Worm (Caenorhabditis elegans) whole organism, L3 larva: ENCODE measurements around the gene K07F5.15.
A peak's percentile ranks its signal among the peaks of the same experiment; 100 is the strongest.

Experiments used
- R02D3.7 ChIP-seq: fragments of 150-350 bp; optimal IDR thresholded peaks from 2 replicates; lab custom pipeline; 2014; ENCODE audit warnings: missing biosample characterization, missing genetic modification characterization
- aly-2 ChIP-seq: fragments of 150-350 bp; optimal IDR thresholded peaks from 2 replicates; lab custom pipeline; 2014; ENCODE audit warnings: missing biosample characterization, missing genetic modification characterization
- ceh-9 ChIP-seq: sonication (generic microtip); optimal IDR thresholded peaks from 2 replicates; lab custom pipeline; 2018; ENCODE audit warnings: missing biosample characterization, missing genetic modification characterization
- hmg-11 ChIP-seq: sonication (generic microtip); optimal IDR thresholded peaks from 2 replicates; lab custom pipeline; 2016; ENCODE audit warnings: missing genetic modification characterization, missing compliant biosample characterization
- jun-1 ChIP-seq: fragments of 150-350 bp; optimal IDR thresholded peaks from 2 replicates; lab custom pipeline; 2014; ENCODE audit warnings: missing biosample characterization, missing genetic modification reagents, missing genetic modification characterization
- lin-15B ChIP-seq: fragments of 150-350 bp; optimal IDR thresholded peaks from 2 replicates; lab custom pipeline; 2014; ENCODE audit warnings: missing biosample characterization, missing genetic modification characterization
- lin-39 ChIP-seq: fragments of 150-350 bp; optimal IDR thresholded peaks from 2 replicates; lab custom pipeline; 2018; ENCODE audit warnings: missing biosample characterization, missing genetic modification reagents, missing genetic modification characterization
- lsy-12 ChIP-seq: sonication (generic microtip); optimal IDR thresholded peaks from 2 replicates; lab custom pipeline; 2016; ENCODE audit warnings: mild to moderate bottlenecking, missing genetic modification characterization, missing compliant biosample characterization
- mdl-1 ChIP-seq: fragments of 150-350 bp; optimal IDR thresholded peaks from 2 replicates; lab custom pipeline; 2014; ENCODE audit warnings: missing biosample characterization, missing genetic modification characterization
- mml-1 ChIP-seq: fragments of 150-350 bp; sonication (generic microtip); optimal IDR thresholded peaks from 3 replicates; lab custom pipeline; 2014; ENCODE audit warnings: missing biosample characterization, missing genetic modification characterization
- nfya-1 ChIP-seq: sonication (generic microtip); optimal IDR thresholded peaks from 2 replicates; lab custom pipeline; 2017; ENCODE audit warnings: missing genetic modification characterization, mild to moderate bottlenecking, missing compliant biosample characterization, antibody characterized with exemption, moderate library complexity; ENCODE audit not compliant: insufficient read depth
- nhr-11 ChIP-seq: fragments of 150-350 bp; optimal IDR thresholded peaks from 2 replicates; lab custom pipeline; 2014; ENCODE audit warnings: missing biosample characterization, missing genetic modification characterization
- nhr-23 ChIP-seq: fragments of 150-350 bp; optimal IDR thresholded peaks from 2 replicates; lab custom pipeline; 2014; ENCODE audit warnings: missing biosample characterization, missing genetic modification reagents, missing genetic modification characterization
- nhr-25 ChIP-seq: sonication (generic microtip); optimal IDR thresholded peaks from 2 replicates; lab custom pipeline; 2017; ENCODE audit warnings: missing biosample characterization, missing genetic modification characterization
- nhr-43 ChIP-seq: sonication (generic microtip); optimal IDR thresholded peaks from 2 replicates; lab custom pipeline; 2016; ENCODE audit warnings: mild to moderate bottlenecking, missing genetic modification characterization, missing compliant biosample characterization; ENCODE audit not compliant: poor library complexity, severe bottlenecking
- nhr-67 ChIP-seq: fragments of 150-350 bp; optimal IDR thresholded peaks from 2 replicates; lab custom pipeline; 2014; ENCODE audit warnings: missing biosample characterization, missing genetic modification characterization
- nhr-76 ChIP-seq: fragments of 150-350 bp; sonication (generic microtip); optimal IDR thresholded peaks from 5 replicates; lab custom pipeline; 2014; ENCODE audit warnings: missing biosample characterization, missing genetic modification characterization
- nhr-77 ChIP-seq: fragments of 150-350 bp; optimal IDR thresholded peaks from 2 replicates; lab custom pipeline; 2014; ENCODE audit warnings: missing biosample characterization, missing genetic modification characterization
- pha-4 ChIP-seq: fragments of 150-350 bp; optimal IDR thresholded peaks from 2 replicates; lab custom pipeline; 2014; ENCODE audit warnings: missing biosample characterization, missing genetic modification reagents, missing genetic modification characterization
- pqm-1 ChIP-seq: fragments of 150-350 bp; optimal IDR thresholded peaks from 2 replicates; lab custom pipeline; 2017; ENCODE audit warnings: missing biosample characterization, missing genetic modification characterization, inconsistent platforms
- tbx-2 ChIP-seq: sonication (generic microtip); optimal IDR thresholded peaks from 2 replicates; lab custom pipeline; 2016; ENCODE audit warnings: mild to moderate bottlenecking, missing genetic modification characterization, missing compliant biosample characterization
- ztf-11 ChIP-seq: fragments of 150-350 bp; optimal IDR thresholded peaks from 2 replicates; lab custom pipeline; 2014; ENCODE audit warnings: missing biosample characterization, missing genetic modification characterization
- ztf-4 ChIP-seq: fragments of 150-350 bp; optimal IDR thresholded peaks from 2 replicates; lab custom pipeline; 2014; ENCODE audit warnings: missing biosample characterization, missing genetic modification characterization

The K07F5.15 gene

DNA sequence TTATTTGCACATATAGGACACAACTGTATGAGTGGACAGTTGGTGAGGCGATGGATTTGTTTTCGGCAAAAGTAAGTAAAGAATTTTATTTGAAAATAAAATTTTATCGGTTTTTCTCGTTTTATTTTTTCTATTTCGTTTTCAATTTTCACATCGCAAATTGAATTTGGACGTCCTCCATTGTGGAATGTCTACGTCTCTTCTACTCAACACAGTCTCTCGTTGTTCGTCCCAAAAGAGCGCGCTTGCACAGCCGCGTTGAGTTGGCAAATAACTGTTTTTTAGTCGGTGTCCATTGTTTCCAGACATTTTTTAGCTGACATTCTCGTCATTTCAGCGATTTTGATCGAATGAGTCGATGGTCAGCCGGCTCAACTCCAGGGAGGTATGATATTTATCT, 34.3 kb downstream of the K07F5.15 start:
- TF ChIP-seq R02D3.7 (no peak), lin-15B (tag; lab: Kevin White, UChicago) (peak; percentile 31), nhr-25 (tag; lab: Kevin White, UChicago) (no peak), nhr-76 (tag; lab: Kevin White, UChicago) (no peak), jun-1 (tag; lab: Kevin White, UChicago) (no peak), hmg-11 (tag; lab: Kevin White, UChicago) (peak; percentile 7), pqm-1 (tag; lab: Kevin White, UChicago) (no peak), ceh-9 (tag; lab: Kevin White, UChicago) (no peak), ztf-4 (tag; lab: Kevin White, UChicago) (no peak), lsy-12 (tag; lab: Kevin White, UChicago) (no peak), ztf-11 (tag; lab: Kevin White, UChicago) (no peak), pha-4 (tag; lab: Kevin White, UChicago) (peak; percentile 34)

DNA sequence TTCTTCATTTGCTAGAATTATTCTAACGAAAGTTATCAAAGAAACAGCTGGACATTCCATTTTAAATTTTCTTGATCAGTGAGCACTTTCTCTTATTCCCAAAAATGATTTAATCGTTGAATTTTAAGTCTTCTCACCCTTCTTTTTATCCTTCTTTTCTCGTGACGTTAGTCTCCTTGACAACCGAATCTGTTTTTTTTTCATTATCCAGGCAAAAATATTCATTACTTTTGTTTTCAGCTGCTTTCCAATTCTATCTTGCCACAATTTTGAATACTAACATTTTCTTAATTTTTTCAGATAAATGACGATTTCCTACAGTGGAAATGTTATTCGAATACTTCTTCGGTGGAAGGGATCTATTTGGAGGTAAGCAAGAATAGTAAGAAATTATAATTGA, 38.7 kb downstream of the K07F5.15 start, which contains the start of gene best-13:
Gene best-13, plus strand, starts transcription at position 301 of the 400 bp plus-strand sequence.
- TF ChIP-seq tbx-2 (tag; lab: Kevin White, UChicago) (no peak), lsy-12 (tag; lab: Kevin White, UChicago) (no peak), aly-2 (tag; lab: Kevin White, UChicago) (no peak)

DNA sequence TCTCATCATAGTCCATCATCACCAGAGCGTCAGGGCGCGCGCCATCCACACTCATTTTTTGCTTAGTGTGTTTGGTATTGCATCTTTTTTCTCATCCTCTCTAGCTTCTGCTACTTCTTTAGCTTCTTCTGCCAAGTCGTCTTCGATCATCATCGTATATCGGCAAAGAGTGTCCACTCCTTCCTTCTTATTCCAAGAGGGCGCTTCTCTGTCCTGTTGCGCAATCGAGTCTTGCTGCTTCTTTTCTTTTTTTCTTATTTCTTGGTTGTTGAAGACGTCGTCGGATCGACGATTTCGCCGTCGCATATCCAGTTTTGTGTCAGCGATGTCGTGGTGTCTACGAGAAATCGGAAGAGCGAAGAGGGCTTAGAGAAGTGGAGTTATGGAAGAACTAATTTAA, 48.2 kb downstream of the K07F5.15 start:
- TF ChIP-seq nhr-43 (tag; lab: Kevin White, UChicago) (peak; percentile 4), tbx-2 (tag; lab: Kevin White, UChicago) (no peak), mml-1 (tag; lab: Kevin White, UChicago) (no peak), nhr-23 (tag; lab: Kevin White, UChicago) (peak; percentile 10), nhr-25 (tag; lab: Kevin White, UChicago) (peak; percentile 55), nhr-77 (tag; lab: Kevin White, UChicago) (no peak)

DNA sequence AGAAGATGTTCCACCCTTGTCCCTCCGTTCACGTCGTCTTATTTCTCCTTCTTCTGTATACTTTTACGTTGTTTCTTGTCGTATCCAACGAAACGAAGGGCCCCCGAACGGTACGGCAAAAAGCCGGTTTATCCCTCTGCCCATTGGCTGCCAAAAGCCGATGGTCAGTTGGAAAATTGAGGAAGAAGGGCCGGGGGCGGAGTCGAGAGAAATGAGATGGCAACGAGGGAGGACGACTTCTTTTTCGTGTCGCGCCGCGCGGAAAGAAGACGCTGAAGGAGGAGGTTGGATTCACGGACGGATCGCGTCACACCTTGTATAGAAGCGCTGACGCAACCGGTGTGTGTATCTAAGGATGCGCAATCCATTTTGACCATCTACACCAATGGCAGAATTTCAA, 50.2 kb downstream of the K07F5.15 start:
- TF ChIP-seq nfya-1 = peak; percentile 81
- peak; percentile 55 for TF ChIP-seq nhr-25 (tag; lab: Kevin White, UChicago)
- TF ChIP-seq lin-39 (tag; lab: Kevin White, UChicago) = no peak
- TF ChIP-seq mdl-1 = no peak
- no peak for TF ChIP-seq nhr-67
- no peak for TF ChIP-seq nhr-11 (tag; lab: Kevin White, UChicago)
- TF ChIP-seq, all 47 proteins: peak for 2
